Worm (Caenorhabditis elegans) whole organism, L3 larva: ENCODE data around the gene elt-4.

Source experiments
- R02D3.7 ChIP-seq: fragments of 150-350 bp; optimal IDR thresholded peaks from 2 replicates; lab custom pipeline; 2014; ENCODE audit warnings: missing biosample characterization, missing genetic modification characterization
- lin-39 ChIP-seq: fragments of 150-350 bp; optimal IDR thresholded peaks from 2 replicates; lab custom pipeline; 2018; ENCODE audit warnings: missing biosample characterization, missing genetic modification reagents, missing genetic modification characterization
- skn-1 ChIP-seq: fragments of 150-350 bp; optimal IDR thresholded peaks from 2 replicates; lab custom pipeline; 2014; ENCODE audit warnings: missing biosample characterization, missing genetic modification characterization

- TF ChIP-seq R02D3.7 (no peak), lin-39 (tag; lab: Kevin White, UChicago) (no peak), skn-1 (tag; lab: Kevin White, UChicago) (no peak)
Measured at ce11 chrX:10514834-10515233, 39.5 kb downstream of the elt-4 start.
